Worm (Caenorhabditis elegans): ENCODE data around the gene gbf-1.

ce11 chrIII:11701863-11702262, 71.6 kb downstream of the gbf-1 start:
- TF ChIP-seq snpc-4 (tag; optimal IDR thresholded peaks at IDR 0.05) (no peak), nhr-77 (tag; optimal IDR thresholded peaks at IDR 0.05) (no peak)
